Worm (Caenorhabditis elegans) whole organism, L1 larva: Measurements from ENCODE around the gene frm-2.
A peak's percentile ranks its signal among the peaks of the same experiment; 100 is the strongest.

Source experiments
- C16A3.4 ChIP-seq: fragments of 150-350 bp; optimal IDR thresholded peaks from 2 replicates; lab custom pipeline; 2014; ENCODE audit warnings: missing biosample characterization, missing genetic modification characterization
- F16B12.6 ChIP-seq: fragments of 150-350 bp; optimal IDR thresholded peaks from 2 replicates; lab custom pipeline; 2014; ENCODE audit warnings: missing biosample characterization, missing genetic modification characterization
- aha-1 ChIP-seq: fragments of 150-350 bp; optimal IDR thresholded peaks from 2 replicates; lab custom pipeline; 2014; ENCODE audit warnings: missing biosample characterization, missing genetic modification characterization
- ama-1 ChIP-seq: fragments of 150-350 bp; optimal IDR thresholded peaks from 2 replicates; lab custom pipeline; 2014
- blmp-1 ChIP-seq: fragments of 150-350 bp; optimal IDR thresholded peaks from 2 replicates; lab custom pipeline; 2014; ENCODE audit warnings: missing biosample characterization, missing genetic modification characterization
- ceh-63 ChIP-seq: fragments of 200-800 bp; sonication (Bioruptor generic); optimal IDR thresholded peaks from 2 replicates; lab custom pipeline; 2018; ENCODE audit warnings: mild to moderate bottlenecking, missing genetic modification characterization, missing compliant biosample characterization
- ceh-8 ChIP-seq: fragments of 200-800 bp; sonication (Bioruptor generic); optimal IDR thresholded peaks from 2 replicates; lab custom pipeline; 2018; ENCODE audit warnings: mild to moderate bottlenecking, missing genetic modification characterization, moderate library complexity, missing compliant biosample characterization
- ceh-82 ChIP-seq, 3 experiments: fragments of 150-350 bp in 1 of 3; sonication (generic microtip) in 2 of 3; optimal IDR thresholded peaks; 2 replicates each; lab custom pipeline; 2014 to 2017; ENCODE audit warnings: missing biosample characterization in 3 of 3, missing genetic modification characterization in 3 of 3
- dpl-1 ChIP-seq, 3 experiments: fragments of 150-350 bp in 2 of 3; sonication (generic microtip) in 1 of 3; optimal IDR thresholded peaks; 2 replicates each; lab custom pipeline; 2014 to 2017; ENCODE audit warnings: missing biosample characterization in 3 of 3, missing genetic modification characterization in 3 of 3, missing genetic modification reagents in 3 of 3
- dsc-1 ChIP-seq: sonication (generic microtip); optimal IDR thresholded peaks from 2 replicates; lab custom pipeline; 2016; ENCODE audit warnings: mild to moderate bottlenecking, missing genetic modification characterization, missing compliant biosample characterization
- efl-1 ChIP-seq, 4 experiments: fragments of 150-350 bp; optimal IDR thresholded peaks in 3 of 4; peaks in 1 of 4; 1 replicate in 1 of 4; 2 replicates in 3 of 4; lab custom pipeline; 2014; ENCODE audit warnings: missing biosample characterization in 2 of 4, missing genetic modification characterization in 2 of 4, missing genetic modification reagents in 2 of 4
- egl-27 ChIP-seq, 2 experiments: fragments of 150-350 bp in 1 of 2; sonication (generic microtip); optimal IDR thresholded peaks; 3 replicates each; lab custom pipeline; 2017 to 2018; ENCODE audit warnings: missing biosample characterization in 2 of 2, missing genetic modification characterization in 2 of 2, missing genetic modification reagents in 2 of 2
- elt-2 ChIP-seq: sonication (generic microtip); optimal IDR thresholded peaks from 2 replicates; lab custom pipeline; 2016; ENCODE audit warnings: missing genetic modification characterization, mild to moderate bottlenecking, inconsistent platforms, missing compliant biosample characterization, missing genetic modification reagents
- elt-3 ChIP-seq, 6 experiments: fragments of 150-350 bp in 1 of 6; sonication (generic microtip); optimal IDR thresholded peaks; 2 replicates each; lab custom pipeline; 2017 to 2018; ENCODE audit warnings: missing biosample characterization in 6 of 6, missing genetic modification characterization in 6 of 6, inconsistent platforms in 1 of 6
- ets-5 ChIP-seq: fragments of 200-800 bp; sonication (Bioruptor generic); IDR thresholded peaks from 2 replicates; pipeline ENCODE4 v1.3.6; 2022; ENCODE audit warnings: missing genetic modification characterization, missing compliant biosample characterization
- fkh-10 ChIP-seq: sonication (generic microtip); optimal IDR thresholded peaks from 2 replicates; lab custom pipeline; 2017; ENCODE audit warnings: missing biosample characterization, missing genetic modification reagents, missing genetic modification characterization
- fkh-8 ChIP-seq: sonication (generic microtip); optimal IDR thresholded peaks from 2 replicates; lab custom pipeline; 2016; ENCODE audit warnings: mild to moderate bottlenecking, missing genetic modification characterization, missing compliant biosample characterization
- fos-1 ChIP-seq: fragments of 150-350 bp; optimal IDR thresholded peaks from 2 replicates; lab custom pipeline; 2014; ENCODE audit warnings: missing biosample characterization, missing genetic modification characterization
- grh-1 ChIP-seq: fragments of 200-800 bp; sonication (Bioruptor generic); IDR thresholded peaks from 2 replicates; pipeline ENCODE4 v1.3.6; 2022; ENCODE audit warnings: missing genetic modification reagents, missing genetic modification characterization, missing compliant biosample characterization
- irx-1 ChIP-seq: sonication (generic microtip); optimal IDR thresholded peaks from 2 replicates; lab custom pipeline; 2016; ENCODE audit warnings: missing genetic modification characterization, missing compliant biosample characterization
- jun-1 ChIP-seq: fragments of 150-350 bp; optimal IDR thresholded peaks from 2 replicates; lab custom pipeline; 2014; ENCODE audit warnings: missing biosample characterization, missing genetic modification reagents, missing genetic modification characterization
- lin-14 ChIP-seq: fragments of 200-800 bp; sonication (Bioruptor generic); optimal IDR thresholded peaks from 2 replicates; lab custom pipeline; 2018; ENCODE audit warnings: mild to moderate bottlenecking, missing genetic modification characterization, moderate library complexity, missing compliant biosample characterization
- lin-35 ChIP-seq, 2 experiments: fragments of 150-350 bp; optimal IDR thresholded peaks; 2 replicates each; lab custom pipeline; 2014; ENCODE audit warnings: missing biosample characterization in 2 of 2, missing genetic modification characterization in 2 of 2, missing genetic modification reagents in 2 of 2
- lsy-2 ChIP-seq, 2 experiments: fragments of 150-350 bp; optimal IDR thresholded peaks; 2 replicates each; lab custom pipeline; 2014; ENCODE audit warnings: missing biosample characterization in 2 of 2, missing genetic modification characterization in 2 of 2
- mab-9 ChIP-seq: fragments of 200-800 bp; sonication (Bioruptor generic); IDR thresholded peaks from 2 replicates; pipeline ENCODE4 v1.3.6; 2022; ENCODE audit warnings: missing genetic modification reagents, missing genetic modification characterization, missing compliant biosample characterization
- mdl-1 ChIP-seq, 2 experiments: fragments of 150-350 bp; optimal IDR thresholded peaks; 2 replicates each; lab custom pipeline; 2014 to 2017; ENCODE audit warnings: missing biosample characterization in 2 of 2, missing genetic modification characterization in 2 of 2, inconsistent platforms in 1 of 2
- mep-1 ChIP-seq: fragments of 150-350 bp; optimal IDR thresholded peaks from 2 replicates; lab custom pipeline; 2014; ENCODE audit warnings: missing biosample characterization, missing genetic modification characterization
- nhr-11 ChIP-seq: fragments of 150-350 bp; optimal IDR thresholded peaks from 2 replicates; lab custom pipeline; 2014; ENCODE audit warnings: missing biosample characterization, missing genetic modification characterization
- nhr-19 ChIP-seq: fragments of 200-800 bp; sonication (Bioruptor generic); conservative IDR thresholded peaks from 2 replicates; pipeline ENCODE4 v1.3.6; 2022; ENCODE audit warnings: missing genetic modification characterization, missing compliant biosample characterization
- nhr-237 ChIP-seq: fragments of 150-350 bp; optimal IDR thresholded peaks from 2 replicates; lab custom pipeline; 2014; ENCODE audit warnings: missing biosample characterization, missing genetic modification characterization
- nhr-47 ChIP-seq: sonication (generic microtip); optimal IDR thresholded peaks from 2 replicates; lab custom pipeline; 2016; ENCODE audit warnings: mild to moderate bottlenecking, missing genetic modification characterization, moderate library complexity, missing compliant biosample characterization
- nhr-71 ChIP-seq: sonication (generic microtip); optimal IDR thresholded peaks from 2 replicates; lab custom pipeline; 2016; ENCODE audit warnings: mild to moderate bottlenecking, missing genetic modification characterization, moderate library complexity, missing compliant biosample characterization
- nhr-77 ChIP-seq: fragments of 150-350 bp; optimal IDR thresholded peaks from 2 replicates; lab custom pipeline; 2014; ENCODE audit warnings: missing biosample characterization, missing genetic modification characterization
- nhr-90 ChIP-seq: sonication (generic microtip); optimal IDR thresholded peaks from 2 replicates; lab custom pipeline; 2016; ENCODE audit warnings: mild to moderate bottlenecking, missing genetic modification characterization, missing compliant biosample characterization; ENCODE audit not compliant: poor library complexity
- skn-1 ChIP-seq: fragments of 150-350 bp; optimal IDR thresholded peaks from 2 replicates; lab custom pipeline; 2014; ENCODE audit warnings: missing biosample characterization, missing genetic modification characterization
- sptf-1 ChIP-seq: fragments of 150-350 bp; optimal IDR thresholded peaks from 2 replicates; lab custom pipeline; 2014; ENCODE audit warnings: missing biosample characterization, missing genetic modification characterization
- swsn-7 ChIP-seq: sonication (generic microtip); optimal IDR thresholded peaks from 2 replicates; lab custom pipeline; 2016; ENCODE audit warnings: missing genetic modification characterization, missing compliant biosample characterization
- unc-130 ChIP-seq: fragments of 150-350 bp; optimal IDR thresholded peaks from 2 replicates; lab custom pipeline; 2017; ENCODE audit warnings: missing biosample characterization, missing genetic modification characterization, inconsistent platforms
- unc-62 ChIP-seq: fragments of 150-350 bp; optimal IDR thresholded peaks from 2 replicates; lab custom pipeline; 2014; ENCODE audit warnings: missing biosample characterization, missing genetic modification reagents, missing genetic modification characterization
- vab-15 ChIP-seq: sonication (generic microtip); optimal IDR thresholded peaks from 2 replicates; lab custom pipeline; 2017; ENCODE audit warnings: missing genotype, mild to moderate bottlenecking, missing genetic modification characterization, missing compliant biosample characterization
- xbp-1 ChIP-seq: sonication (generic microtip); optimal IDR thresholded peaks from 2 replicates; lab custom pipeline; 2016; ENCODE audit warnings: missing genetic modification characterization, missing compliant biosample characterization
- ztf-11 ChIP-seq, 2 experiments: sonication (generic microtip); optimal IDR thresholded peaks; 2 replicates each; lab custom pipeline; 2016 to 2017; ENCODE audit warnings: missing genetic modification characterization in 2 of 2, missing biosample characterization in 1 of 2, missing compliant biosample characterization in 1 of 2

Gene frm-2

DNA sequence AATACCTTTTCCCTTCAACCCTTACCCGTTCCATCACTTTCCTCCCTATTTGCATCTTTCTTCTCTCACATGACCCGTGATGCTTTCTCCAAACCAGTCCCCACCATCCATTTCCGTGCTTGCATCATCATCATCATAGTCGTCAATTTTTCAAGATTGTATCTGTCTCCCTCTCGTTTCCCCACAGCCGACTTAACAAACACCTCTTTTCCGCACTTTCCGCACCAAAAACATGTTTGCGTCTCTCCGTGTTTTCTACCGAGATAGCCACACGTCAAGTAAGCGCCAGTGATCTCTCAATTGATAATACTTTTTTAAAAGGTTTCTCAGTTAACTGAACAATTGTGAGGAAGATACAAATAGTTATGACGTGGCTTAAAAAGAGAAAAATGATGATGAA lies 43.9 kb downstream of the frm-2 start (continued):
- TF ChIP-seq fkh-10 (GFP tag; lab: Kevin White, UChicago) (no peak), nhr-11 (tag; lab: Kevin White, UChicago) (no peak), nhr-71 (tag; lab: Kevin White, UChicago) (peak; percentile 84), skn-1 (tag; lab: Kevin White, UChicago) (no peak), unc-62 (GFP tag; lab: Kevin White, UChicago) (no peak), nhr-237 (tag; lab: Kevin White, UChicago) (no peak), dsc-1 (peak; percentile 42), nhr-47 (tag; lab: Kevin White, UChicago) (peak; percentile 52), grh-1 (GFP tag; lab: Robert Waterston, UW) (peak; percentile 80), unc-130 (tag; lab: Kevin White, UChicago) (peak; percentile 76), aha-1 (tag; lab: Kevin White, UChicago) (no peak), fos-1 (tag; lab: Kevin White, UChicago) (no peak), ets-5 (no peak), efl-1 (optimal IDR thresholded peaks at IDR 0.05; lab: Kevin White, UChicago) (peak in 1 of 2 experiments; percentile 34), efl-1 (GFP tag; optimal IDR thresholded peaks at IDR 0.05 in 1 of 2; lab: Kevin White, UChicago) (peak; percentile 18 to 62), egl-27 (tag; optimal IDR thresholded peaks at IDR 0.05; lab: Kevin White, UChicago) (no peak), sptf-1 (tag; lab: Kevin White, UChicago) (no peak), nhr-19 (GFP tag; lab: Robert Waterston, UW) (peak; percentile 52), elt-2 (tag; lab: Kevin White, UChicago) (peak; percentile 46), C16A3.4 (tag; lab: Kevin White, UChicago) (peak; percentile 45), lin-35 (GFP tag; optimal IDR thresholded peaks at IDR 0.05; lab: Kevin White, UChicago) (peak in 1 of 2 experiments; percentile 61), fkh-8 (tag; lab: Kevin White, UChicago) (peak; percentile 3), mep-1 (tag; lab: Kevin White, UChicago) (peak; percentile 78), F16B12.6 (tag; lab: Kevin White, UChicago) (no peak), mab-9 (GFP tag; lab: Robert Waterston, UW) (0 out of 2 replicates have a peak, but pooled peaks have one; percentile 18), ztf-11 (tag; optimal IDR thresholded peaks at IDR 0.05; lab: Kevin White, UChicago) (no peak), ama-1 (peak; percentile 40), elt-3 (tag; optimal IDR thresholded peaks at IDR 0.05; lab: Kevin White, UChicago) (peak in 2 of 6 experiments; percentile 26 to 87), mdl-1 (tag; optimal IDR thresholded peaks at IDR 0.05; lab: Kevin White, UChicago) (peak in 1 of 2 experiments; percentile 76), vab-15 (tag; lab: Kevin White, UChicago) (peak; percentile 17), blmp-1 (tag; lab: Kevin White, UChicago) (peak; percentile 99), lin-14 (GFP tag; lab: Kevin White, UChicago) (peak; percentile 91), irx-1 (tag; lab: Kevin White, UChicago) (peak; percentile 22), swsn-7 (tag; lab: Kevin White, UChicago) (peak; percentile 13), xbp-1 (peak; percentile 47), ceh-63 (GFP tag; lab: Kevin White, UChicago) (no peak), ceh-8 (GFP tag; lab: Kevin White, UChicago) (no peak), jun-1 (tag; lab: Kevin White, UChicago) (peak; percentile 49), dpl-1 (GFP tag; optimal IDR thresholded peaks at IDR 0.05; lab: Kevin White, UChicago) (peak in 2 of 3 experiments; percentile 19 to 30), lsy-2 (tag; optimal IDR thresholded peaks at IDR 0.05; lab: Kevin White, UChicago) (peak; percentile 28 to 63), nhr-90 (tag; lab: Kevin White, UChicago) (peak; percentile 63), ceh-82 (tag; optimal IDR thresholded peaks at IDR 0.05; lab: Kevin White, UChicago) (no peak), nhr-77 (tag; lab: Kevin White, UChicago) (no peak)
- TF ChIP-seq, all 84 proteins: peak for 33
